Worm (Caenorhabditis elegans) whole organism, L4 larva: ENCODE measurements around the gene F53B3.3.

Experiments used
- ama-1 ChIP-seq: fragments of 150-350 bp; optimal IDR thresholded peaks from 2 replicates; lab custom pipeline; 2014; ENCODE audit warnings: inconsistent platforms, mixed read lengths
- fos-1 ChIP-seq: fragments of 150-350 bp; optimal IDR thresholded peaks from 2 replicates; lab custom pipeline; 2014; ENCODE audit warnings: missing biosample characterization, missing genetic modification characterization
- jun-1 ChIP-seq: fragments of 150-350 bp; optimal IDR thresholded peaks from 2 replicates; lab custom pipeline; 2014; ENCODE audit warnings: missing biosample characterization, missing genetic modification reagents, missing genetic modification characterization
- lin-39 ChIP-seq: fragments of 150-350 bp; optimal IDR thresholded peaks from 2 replicates; lab custom pipeline; 2014; ENCODE audit warnings: missing biosample characterization, missing genetic modification reagents, missing genetic modification characterization
- lsy-2 ChIP-seq, 2 experiments: fragments of 150-350 bp in 1 of 2; sonication (generic microtip) in 1 of 2; optimal IDR thresholded peaks; 2 replicates each; lab custom pipeline; 2014 to 2017; ENCODE audit warnings: missing biosample characterization in 2 of 2, missing genetic modification characterization in 2 of 2
- mep-1 ChIP-seq: fragments of 150-350 bp; sonication (generic microtip); optimal IDR thresholded peaks from 3 replicates; lab custom pipeline; 2014; ENCODE audit warnings: missing biosample characterization, missing genetic modification characterization
- nhr-111 ChIP-seq: fragments of 200-800 bp; sonication (Bioruptor generic); optimal IDR thresholded peaks from 2 replicates; lab custom pipeline; 2018; ENCODE audit warnings: mild to moderate bottlenecking, missing genetic modification characterization, missing compliant biosample characterization
- nhr-76 ChIP-seq: fragments of 150-350 bp; optimal IDR thresholded peaks from 2 replicates; lab custom pipeline; 2014; ENCODE audit warnings: missing biosample characterization, missing genetic modification characterization
- nhr-77 ChIP-seq: fragments of 150-350 bp; optimal IDR thresholded peaks from 2 replicates; lab custom pipeline; 2014; ENCODE audit warnings: missing biosample characterization, missing genetic modification characterization
- pha-4 ChIP-seq, 2 experiments: fragments of 150-350 bp in 1 of 2; fragments of 200-800 bp in 1 of 2; sonication (Bioruptor generic) in 1 of 2; IDR thresholded peaks in 1 of 2; optimal IDR thresholded peaks in 1 of 2; 2 replicates each; pipeline versions ENCODE4 v1.3.6 to Lab custom; 2014 to 2022; ENCODE audit warnings: missing genetic modification characterization in 2 of 2, missing genetic modification reagents in 2 of 2, missing biosample characterization in 1 of 2, missing compliant biosample characterization in 1 of 2
- snpc-4 ChIP-seq: fragments of 150-350 bp; optimal IDR thresholded peaks from 2 replicates; lab custom pipeline; 2014; ENCODE audit warnings: missing biosample characterization, missing genetic modification characterization
- ztf-11 ChIP-seq: fragments of 150-350 bp; optimal IDR thresholded peaks from 2 replicates; lab custom pipeline; 2014; ENCODE audit warnings: missing biosample characterization, missing genetic modification characterization

- TF ChIP-seq pha-4 (GFP tag; IDR thresholded peaks at IDR 0.05; lab: Robert Waterston, UW) (no peak), pha-4 (tag; optimal IDR thresholded peaks at IDR 0.05; lab: Kevin White, UChicago) (no peak), jun-1 (no peak), nhr-77 (tag; lab: Kevin White, UChicago) (no peak), mep-1 (tag; lab: Kevin White, UChicago) (no peak), nhr-76 (tag; lab: Kevin White, UChicago) (no peak), ama-1 (lab: Kevin White, UChicago) (no peak), snpc-4 (no peak), ztf-11 (tag; lab: Kevin White, UChicago) (no peak), lsy-2 (tag; optimal IDR thresholded peaks at IDR 0.05; lab: Kevin White, UChicago) (no peak), nhr-111 (GFP tag; lab: Kevin White, UChicago) (no peak), lin-39 (tag; lab: Kevin White, UChicago) (no peak), fos-1 (tag; lab: Kevin White, UChicago) (no peak)
Measured at ce11 chrX:2838619-2839018, 32.3 kb downstream of the F53B3.3 start.
